Fruit fly (Drosophila melanogaster): Measurements from ENCODE around the gene RhoGAPp190.

The RhoGAPp190 gene

DNA sequence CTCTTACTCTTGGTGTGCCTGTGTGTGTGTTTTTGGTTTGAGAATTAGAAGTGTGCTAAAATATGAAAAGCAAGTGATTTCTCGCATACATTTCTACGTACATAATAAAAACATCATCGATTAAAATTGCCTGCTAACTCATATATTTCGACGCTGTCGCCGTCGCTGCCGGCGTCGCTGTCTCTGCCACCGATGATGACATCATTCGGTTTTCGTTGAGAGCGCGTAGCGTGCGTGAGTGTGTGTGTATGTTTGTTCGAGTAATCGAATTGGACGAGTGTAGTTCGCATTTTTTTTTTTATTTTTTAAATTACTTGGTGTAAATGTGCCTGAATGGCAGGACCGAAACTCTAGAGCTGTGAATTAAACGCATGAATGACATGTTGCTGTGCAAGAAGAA is 5.4 kb upstream of the RhoGAPp190 start:
- TF ChIP-seq tj (GFP tag; optimal IDR thresholded peaks at IDR 0.05): peak; percentile 3
- no peak for TF ChIP-seq pad (GFP tag; optimal IDR thresholded peaks at IDR 0.05)

DNA sequence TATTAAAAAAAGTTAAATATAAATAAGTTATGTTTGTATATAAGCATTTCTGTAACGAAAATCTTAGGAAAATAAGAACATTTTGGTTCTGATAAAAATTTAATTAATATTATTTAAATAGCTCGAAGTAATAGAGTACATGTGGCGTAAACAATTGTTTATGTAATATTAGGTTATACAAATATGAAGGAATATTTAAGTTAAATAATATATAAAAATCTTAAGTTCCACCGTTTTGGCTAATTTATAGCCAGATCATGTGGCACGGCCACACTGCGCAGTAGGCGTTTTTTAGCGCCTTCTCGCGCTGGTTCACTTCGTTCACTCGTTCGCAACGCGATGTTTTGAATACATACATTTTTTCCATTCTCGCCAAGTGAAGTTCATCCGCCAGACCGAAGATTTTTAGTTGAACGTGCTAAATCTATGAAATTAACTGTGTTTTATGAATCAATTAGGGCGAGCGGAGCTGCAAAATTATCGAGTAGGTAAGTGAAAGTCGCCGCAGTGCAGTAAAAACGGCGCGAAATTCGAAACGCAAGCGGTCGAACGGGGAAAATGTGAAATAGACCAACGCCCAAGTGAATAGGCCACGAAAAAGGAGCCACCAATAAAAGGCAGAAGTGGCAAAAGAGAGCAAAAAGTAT is 4.8 kb upstream of the RhoGAPp190 start, which contains the start of gene beta-Spec:
Gene beta-Spec (plus strand): TSS at position 323 of the 647 bp plus-strand sequence.
- no peak for TF ChIP-seq Hr96 (GFP tag; optimal IDR thresholded peaks at IDR 0.05)
- peak; percentile 40 for TF ChIP-seq bab1 (GFP tag; optimal IDR thresholded peaks at IDR 0.05)
- no peak for TF ChIP-seq CG1620 (GFP tag; optimal IDR thresholded peaks at IDR 0.05)

DNA sequence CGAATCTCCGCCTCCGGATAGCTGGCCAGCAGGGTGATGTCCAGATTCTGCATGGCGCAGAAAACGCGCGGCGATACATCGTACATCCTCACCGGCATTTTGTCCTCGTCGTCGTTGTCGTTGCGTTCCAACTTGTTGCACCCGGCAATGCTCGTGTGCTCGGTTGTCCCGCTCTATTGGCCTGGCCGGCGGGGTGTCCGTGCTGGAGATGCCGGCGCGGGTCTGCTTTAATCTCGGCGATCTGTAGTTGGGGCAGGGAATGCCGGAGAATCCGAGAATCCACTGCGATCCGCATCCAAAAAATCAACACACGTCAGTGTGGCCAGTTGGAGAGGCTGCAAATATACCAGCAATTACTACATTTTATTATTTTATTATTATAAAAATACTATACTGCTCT is 4.1 kb upstream of the RhoGAPp190 start, which contains the start of gene IntS2:
Gene IntS2 (minus strand): TSS at position 318 of the 400 bp plus-strand sequence.
- TF ChIP-seq CG12768 (GFP tag; optimal IDR thresholded peaks at IDR 0.05): no peak
- TF ChIP-seq ovo (GFP tag; optimal IDR thresholded peaks at IDR 0.05): no peak
- TF ChIP-seq cnc (optimal IDR thresholded peaks at IDR 0.05): no peak
- TF ChIP-seq CG7045 (GFP tag; optimal IDR thresholded peaks at IDR 0.05): no peak
- no peak for TF ChIP-seq CG11617 (GFP tag; optimal IDR thresholded peaks at IDR 0.05)
- no peak for TF ChIP-seq kay (GFP tag; ENCODE audit: borderline replicate concordance)
- TF ChIP-seq Crg-1 (GFP tag; optimal IDR thresholded peaks at IDR 0.05): no peak
- no peak for TF ChIP-seq cic (GFP tag; optimal IDR thresholded peaks at IDR 0.05)
- TF ChIP-seq toe (GFP tag; optimal IDR thresholded peaks at IDR 0.05): no peak
- no peak for TF ChIP-seq Hr96 (GFP tag; optimal IDR thresholded peaks at IDR 0.05)
- no peak for TF ChIP-seq Mnt (GFP tag; optimal IDR thresholded peaks at IDR 0.05)
- TF ChIP-seq CG5204 (GFP tag; optimal IDR thresholded peaks at IDR 0.05): no peak
- no peak for TF ChIP-seq CG1620 (GFP tag; optimal IDR thresholded peaks at IDR 0.05)
- TF ChIP-seq Clk (GFP tag; optimal IDR thresholded peaks at IDR 0.05): no peak
- TF ChIP-seq CG7101 (tag; optimal IDR thresholded peaks at IDR 0.05): no peak

DNA sequence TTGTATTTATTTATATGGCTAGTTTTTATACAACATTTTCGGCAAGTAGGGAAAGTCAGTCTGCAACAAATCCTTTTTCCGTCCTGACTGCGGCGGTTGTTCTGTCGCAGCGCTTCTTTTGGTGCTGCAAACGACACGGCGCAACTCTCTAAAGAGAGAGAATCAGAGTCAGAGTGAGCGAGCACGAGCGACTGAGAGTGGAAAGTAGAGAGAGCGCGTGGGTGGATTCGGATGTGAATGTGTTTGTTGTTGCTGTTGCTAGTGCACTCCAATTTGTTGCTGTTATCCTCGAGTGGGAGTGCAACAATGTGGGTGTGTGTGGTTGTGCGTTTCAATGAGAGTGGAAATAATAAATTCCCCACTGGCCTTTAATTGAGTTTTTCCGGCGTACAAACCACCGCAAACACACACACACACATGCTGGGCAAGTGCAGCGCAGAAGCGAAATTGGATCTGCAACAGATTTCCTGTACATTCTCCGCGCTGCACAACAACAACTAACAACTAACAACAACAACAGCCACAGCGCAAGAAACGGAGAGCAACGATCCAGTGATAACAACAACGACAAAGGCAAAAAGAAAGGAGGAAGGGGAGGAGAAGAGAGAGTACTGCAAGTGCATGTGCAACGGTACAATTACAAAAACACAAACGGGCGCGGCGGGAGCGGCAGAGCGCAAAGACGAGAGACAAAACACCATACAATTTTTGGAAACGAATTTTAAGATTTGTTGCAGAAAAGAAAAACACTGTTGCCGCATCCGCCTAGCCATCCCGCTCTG is 955 bp downstream of the RhoGAPp190 start:
- TF ChIP-seq CG11617 (GFP tag; optimal IDR thresholded peaks at IDR 0.05) (no peak), Mnt (GFP tag; optimal IDR thresholded peaks at IDR 0.05) (no peak), Hr96 (GFP tag; optimal IDR thresholded peaks at IDR 0.05) (no peak), Clk (GFP tag; optimal IDR thresholded peaks at IDR 0.05) (no peak), bab1 (GFP tag; optimal IDR thresholded peaks at IDR 0.05) (no peak), CG1620 (GFP tag; optimal IDR thresholded peaks at IDR 0.05) (no peak), cic (GFP tag; optimal IDR thresholded peaks at IDR 0.05) (no peak), CG7045 (GFP tag; optimal IDR thresholded peaks at IDR 0.05) (no peak), CG12768 (GFP tag; optimal IDR thresholded peaks at IDR 0.05) (no peak), ovo (GFP tag; optimal IDR thresholded peaks at IDR 0.05) (peak; percentile 38), Crg-1 (GFP tag; optimal IDR thresholded peaks at IDR 0.05) (no peak), pad (GFP tag; optimal IDR thresholded peaks at IDR 0.05) (peak; percentile 91)

DNA sequence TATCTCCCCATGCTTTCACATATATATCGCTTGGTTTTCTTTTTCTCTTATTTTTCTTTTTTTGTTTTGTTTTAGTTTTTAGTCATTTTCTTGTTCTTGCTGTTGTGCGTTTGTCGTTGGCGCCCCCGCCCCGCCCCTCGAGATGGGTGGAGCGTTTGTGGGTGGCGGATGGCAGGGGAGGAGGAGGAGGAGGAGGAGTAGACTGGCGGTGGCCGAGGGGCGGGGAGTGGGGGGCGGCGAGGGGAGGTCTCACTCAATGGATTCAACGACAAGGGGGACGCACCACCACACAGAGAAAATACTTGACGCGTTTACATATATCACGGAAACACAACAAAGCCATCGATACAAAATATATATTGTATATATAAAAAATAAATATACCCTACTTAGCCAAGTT is 11.5 kb downstream of the RhoGAPp190 start:
- TF ChIP-seq CG1620 (GFP tag; optimal IDR thresholded peaks at IDR 0.05): no peak
- TF ChIP-seq tj (GFP tag; optimal IDR thresholded peaks at IDR 0.05): no peak
- no peak for TF ChIP-seq CG33017 (tag; optimal IDR thresholded peaks at IDR 0.05)
- no peak for TF ChIP-seq CG5204 (GFP tag; optimal IDR thresholded peaks at IDR 0.05)
- TF ChIP-seq Crg-1 (GFP tag; optimal IDR thresholded peaks at IDR 0.05): no peak
- TF ChIP-seq pad (GFP tag; optimal IDR thresholded peaks at IDR 0.05): no peak
- no peak for TF ChIP-seq cnc (optimal IDR thresholded peaks at IDR 0.05)
- no peak for TF ChIP-seq cic (GFP tag; optimal IDR thresholded peaks at IDR 0.05)
- TF ChIP-seq ovo (GFP tag; optimal IDR thresholded peaks at IDR 0.05): no peak
- TF ChIP-seq Hr96 (GFP tag; optimal IDR thresholded peaks at IDR 0.05): no peak
- TF ChIP-seq bab1 (GFP tag; optimal IDR thresholded peaks at IDR 0.05): no peak
- TF ChIP-seq CG7045 (GFP tag; optimal IDR thresholded peaks at IDR 0.05): no peak
- TF ChIP-seq CG14711 (tag; optimal IDR thresholded peaks at IDR 0.05): no peak
- TF ChIP-seq CG12768 (GFP tag; optimal IDR thresholded peaks at IDR 0.05): no peak
- TF ChIP-seq CG7101 (tag; optimal IDR thresholded peaks at IDR 0.05): no peak
- no peak for TF ChIP-seq kay (GFP tag; ENCODE audit: borderline replicate concordance)
- no peak for TF ChIP-seq Mnt (GFP tag; optimal IDR thresholded peaks at IDR 0.05)
- TF ChIP-seq toe (GFP tag; optimal IDR thresholded peaks at IDR 0.05): no peak

DNA sequence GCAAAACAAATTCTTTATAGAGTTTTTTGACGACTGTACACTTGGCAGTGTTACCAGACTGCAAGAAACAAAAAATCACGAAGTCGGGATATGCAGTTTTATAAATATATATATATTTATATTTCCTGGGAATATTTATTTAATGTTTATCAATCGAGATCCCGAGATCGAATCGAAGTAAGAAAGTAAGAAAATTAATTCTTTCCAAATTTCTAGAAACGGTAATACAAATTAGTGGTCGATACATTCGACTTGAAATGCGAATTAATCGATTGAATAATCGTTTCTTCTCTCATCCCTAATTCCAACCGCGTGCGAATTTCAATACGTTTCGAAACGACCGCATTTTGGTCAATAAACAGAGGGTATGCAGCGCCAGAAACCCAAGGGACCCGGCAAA is 16.4 kb downstream of the RhoGAPp190 start, which contains the start of the genes CG8289 and CG5800:
Gene CG8289 (minus strand): TSS at position 44 of the 400 bp plus-strand sequence.
Gene CG5800 (plus strand): TSS at position 281 of the 400 bp plus-strand sequence.
- no peak for TF ChIP-seq ovo (GFP tag; optimal IDR thresholded peaks at IDR 0.05)
- TF ChIP-seq CG33017 (tag; optimal IDR thresholded peaks at IDR 0.05): peak; percentile 45
- no peak for TF ChIP-seq toe (GFP tag; optimal IDR thresholded peaks at IDR 0.05)
- no peak for TF ChIP-seq CG7045 (GFP tag; optimal IDR thresholded peaks at IDR 0.05)
- peak; percentile 57 for TF ChIP-seq CG14711 (tag; optimal IDR thresholded peaks at IDR 0.05)
- no peak for TF ChIP-seq CG12768 (GFP tag; optimal IDR thresholded peaks at IDR 0.05)
- peak; percentile 6 for TF ChIP-seq CG11617 (GFP tag; optimal IDR thresholded peaks at IDR 0.05)
- TF ChIP-seq Clk (GFP tag; optimal IDR thresholded peaks at IDR 0.05): no peak
- no peak for TF ChIP-seq cic (GFP tag; optimal IDR thresholded peaks at IDR 0.05)
- no peak for TF ChIP-seq CG1620 (GFP tag; optimal IDR thresholded peaks at IDR 0.05)
- peak; percentile 62 for TF ChIP-seq bab1 (GFP tag; optimal IDR thresholded peaks at IDR 0.05)
- no peak for TF ChIP-seq CG5204 (GFP tag; optimal IDR thresholded peaks at IDR 0.05)
- TF ChIP-seq tj (GFP tag; optimal IDR thresholded peaks at IDR 0.05): peak; percentile 23
- TF ChIP-seq pad (GFP tag; optimal IDR thresholded peaks at IDR 0.05): no peak
- no peak for TF ChIP-seq cnc (optimal IDR thresholded peaks at IDR 0.05)
- no peak for TF ChIP-seq Hr96 (GFP tag; optimal IDR thresholded peaks at IDR 0.05)
- TF ChIP-seq Crg-1 (GFP tag; optimal IDR thresholded peaks at IDR 0.05): no peak
- peak; percentile 39 for TF ChIP-seq CG7101 (tag; optimal IDR thresholded peaks at IDR 0.05)
- no peak for TF ChIP-seq kay (GFP tag; ENCODE audit: borderline replicate concordance)
- peak; percentile 93 for TF ChIP-seq Mnt (GFP tag; optimal IDR thresholded peaks at IDR 0.05)
